Worm (Caenorhabditis elegans) whole organism, L1 larva: ENCODE data around the gene clec-61.

Experiments
- aha-1 ChIP-seq: fragments of 150-350 bp; optimal IDR thresholded peaks from 2 replicates; lab custom pipeline; 2014; ENCODE audit warnings: missing biosample characterization, missing genetic modification characterization
- ama-1 ChIP-seq: fragments of 150-350 bp; optimal IDR thresholded peaks from 2 replicates; lab custom pipeline; 2014
- ceh-82 ChIP-seq, 3 experiments: fragments of 150-350 bp in 1 of 3; sonication (generic microtip) in 2 of 3; optimal IDR thresholded peaks; 2 replicates each; lab custom pipeline; 2014 to 2017; ENCODE audit warnings: missing biosample characterization in 3 of 3, missing genetic modification characterization in 3 of 3
- ces-1 ChIP-seq: fragments of 150-350 bp; optimal IDR thresholded peaks from 2 replicates; lab custom pipeline; 2014; ENCODE audit warnings: missing biosample characterization, missing genetic modification reagents, missing genetic modification characterization
- hlh-17 ChIP-seq: fragments of 200-800 bp; sonication (Bioruptor generic); optimal IDR thresholded peaks from 2 replicates; lab custom pipeline; 2018; ENCODE audit warnings: missing genetic modification characterization, mild to moderate bottlenecking, missing compliant biosample characterization, moderate library complexity, borderline replicate concordance
- nhr-11 ChIP-seq: fragments of 150-350 bp; optimal IDR thresholded peaks from 2 replicates; lab custom pipeline; 2014; ENCODE audit warnings: missing biosample characterization, missing genetic modification characterization
- nhr-20 ChIP-seq: sonication (generic microtip); optimal IDR thresholded peaks from 2 replicates; lab custom pipeline; 2016; ENCODE audit warnings: mild to moderate bottlenecking, missing genetic modification characterization, missing compliant biosample characterization
- nhr-76 ChIP-seq: sonication (generic microtip); optimal IDR thresholded peaks from 2 replicates; lab custom pipeline; 2017; ENCODE audit warnings: missing biosample characterization, missing genetic modification characterization
- swsn-7 ChIP-seq: sonication (generic microtip); optimal IDR thresholded peaks from 2 replicates; lab custom pipeline; 2016; ENCODE audit warnings: missing genetic modification characterization, missing compliant biosample characterization
- tbx-2 ChIP-seq: sonication (generic microtip); optimal IDR thresholded peaks from 2 replicates; lab custom pipeline; 2016; ENCODE audit warnings: missing genetic modification characterization, missing compliant biosample characterization
- ztf-4 ChIP-seq: fragments of 150-350 bp; optimal IDR thresholded peaks from 2 replicates; lab custom pipeline; 2014; ENCODE audit warnings: missing biosample characterization, missing genetic modification characterization

- TF ChIP-seq hlh-17 (GFP tag; lab: Kevin White, UChicago) (no peak), swsn-7 (no peak), tbx-2 (no peak), ztf-4 (no peak), ceh-82 (tag; optimal IDR thresholded peaks at IDR 0.05; lab: Kevin White, UChicago) (no peak), aha-1 (tag; lab: Kevin White, UChicago) (no peak), ama-1 (lab: Kevin White, UChicago) (no peak), nhr-11 (no peak), nhr-20 (no peak), ces-1 (GFP tag; lab: Kevin White, UChicago) (no peak), nhr-76 (tag; lab: Kevin White, UChicago) (no peak)
Observed at ce11 chrII:10507906-10508305, 17.6 kb upstream of the clec-61 start.
